Fruit fly (Drosophila melanogaster): Measurements from ENCODE around the gene Ir68a.
A peak's percentile ranks its signal among the peaks of the same experiment; 100 is the strongest.

Ir68a gene

DNA sequence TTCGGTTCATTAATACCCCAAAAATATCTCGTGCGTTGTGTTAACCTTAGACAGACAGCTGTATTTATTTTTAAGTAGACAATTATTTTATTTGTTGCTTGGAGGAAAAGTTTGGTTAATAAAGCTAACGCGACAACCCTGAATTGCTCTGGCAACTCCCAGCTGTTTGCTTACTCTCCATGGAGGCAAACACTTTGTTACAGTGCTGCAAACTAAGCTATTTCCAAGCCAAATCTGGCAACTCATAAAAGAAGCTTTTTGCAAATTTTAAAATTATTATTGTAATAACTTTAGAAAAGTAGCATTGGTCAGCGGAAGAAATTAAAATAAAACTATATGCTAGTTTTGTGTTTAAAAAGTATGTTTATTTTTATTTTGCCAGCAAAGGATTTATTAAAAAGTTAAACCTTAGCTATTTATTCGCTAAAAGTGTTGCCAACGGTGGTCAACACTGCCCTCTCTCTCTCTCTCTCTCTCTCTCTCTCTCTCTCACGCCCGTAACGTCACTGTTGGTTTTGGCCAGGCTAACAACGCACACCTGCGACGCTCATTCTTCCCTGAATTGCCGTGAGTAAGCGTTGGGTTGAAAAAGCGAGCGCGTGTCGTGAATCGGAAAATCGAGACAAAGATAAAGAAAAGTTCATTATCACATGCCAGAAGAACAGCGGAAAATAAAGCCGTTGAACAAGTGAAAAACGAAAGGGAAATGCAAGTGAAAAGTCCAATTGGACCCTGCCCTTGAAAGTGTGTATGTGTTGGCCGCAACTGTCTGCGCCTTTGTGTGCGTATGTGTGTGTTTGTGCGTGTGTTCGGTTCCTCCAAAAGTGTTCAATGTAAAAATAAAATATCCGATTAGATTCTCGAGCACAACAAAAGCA, 20.5 kb downstream of the Ir68a start (continued):
- TF ChIP-seq Ptx1 (GFP tag; IDR thresholded peaks at IDR 0.05) (peak; percentile 94), Kr (GFP tag; optimal IDR thresholded peaks at IDR 0.05) (no peak), schlank (tag; optimal IDR thresholded peaks at IDR 0.05) (peak; percentile 86), zfh1 (GFP tag; IDR thresholded peaks at IDR 0.05) (peak; percentile 94), CG6254 (GFP tag; optimal IDR thresholded peaks at IDR 0.05) (peak; percentile 81), CG13287 (GFP tag; IDR thresholded peaks at IDR 0.05; ENCODE audit: partially characterized antibody) (peak; percentile 36; the same call in 1 of the 2 replicates), sim (GFP tag; IDR thresholded peaks at IDR 0.05) (peak; percentile 85), CG8765 (GFP tag; IDR thresholded peaks at IDR 0.05) (peak; percentile 81), CG11696 (GFP tag; IDR thresholded peaks at IDR 0.05) (peak; percentile 92), scrt (GFP tag; optimal IDR thresholded peaks at IDR 0.05) (peak; percentile 75), CG14050 (GFP tag; IDR thresholded peaks at IDR 0.05) (peak; percentile 83), oc (tag; optimal IDR thresholded peaks at IDR 0.05) (peak; percentile 53), Sry-β (GFP tag; optimal IDR thresholded peaks at IDR 0.05) (peak; percentile 97), Meics (GFP tag; optimal IDR thresholded peaks at IDR 0.05) (peak; percentile 91), amos (GFP tag; IDR thresholded peaks at IDR 0.05; ENCODE audit: partially characterized antibody) (peak; percentile 23; the same call in 1 of the 2 replicates), CG13894 (tag; optimal IDR thresholded peaks at IDR 0.05) (peak; percentile 76), eve (GFP tag; optimal IDR thresholded peaks at IDR 0.05) (no peak), CG10654 (GFP tag; optimal IDR thresholded peaks at IDR 0.05) (peak; percentile 84), CG8359 (GFP tag; optimal IDR thresholded peaks at IDR 0.05; ENCODE audit: borderline replicate concordance) (peak; percentile 48), ems (GFP tag; optimal IDR thresholded peaks at IDR 0.05) (peak; percentile 92), Nf-YC (tag; optimal IDR thresholded peaks at IDR 0.05) (peak; percentile 50), CG16815 (GFP tag; optimal IDR thresholded peaks at IDR 0.05) (peak; percentile 74), CG11093 (GFP tag; IDR thresholded peaks at IDR 0.05) (peak; percentile 56; the same call in 1 of the 3 replicates), CG12942 (GFP tag; optimal IDR thresholded peaks at IDR 0.05) (peak; percentile 85), CkIIα-i1 (GFP tag; IDR thresholded peaks at IDR 0.05) (peak; percentile 67; the same call in 1 of the 2 replicates), slou (GFP tag; optimal IDR thresholded peaks at IDR 0.05) (peak; percentile 27), CG8089 (GFP tag; optimal IDR thresholded peaks at IDR 0.05) (peak; percentile 79), danr (GFP tag; IDR thresholded peaks at IDR 0.05) (peak; percentile 89), gfzf (GFP tag; optimal IDR thresholded peaks at IDR 0.05) (no peak), CG8944 (GFP tag; optimal IDR thresholded peaks at IDR 0.05) (peak; percentile 80), lola (GFP tag; optimal IDR thresholded peaks at IDR 0.05) (peak in 1 of 3 experiments; percentile 63), dan (GFP tag; IDR thresholded peaks at IDR 0.05) (no peak; the same call in 1 of the 2 replicates), zen2 (GFP tag; IDR thresholded peaks at IDR 0.05; ENCODE audit: partially characterized antibody) (no peak), org-1 (GFP tag; optimal IDR thresholded peaks at IDR 0.05) (peak; percentile 83), Dad (GFP tag; optimal IDR thresholded peaks at IDR 0.05) (peak; percentile 70), CG10543 (GFP tag; optimal IDR thresholded peaks at IDR 0.05) (peak; percentile 67), knrl (GFP tag; IDR thresholded peaks at IDR 0.05; ENCODE audit: partially characterized antibody) (no peak), CG34224 (GFP tag; IDR thresholded peaks at IDR 0.05; ENCODE audit: partially characterized antibody) (no peak), CG13296 (GFP tag; optimal IDR thresholded peaks at IDR 0.05) (peak; percentile 81), CG4707 (GFP tag; optimal IDR thresholded peaks at IDR 0.05) (peak; percentile 71), CG17568 (GFP tag; optimal IDR thresholded peaks at IDR 0.05) (peak; percentile 76), lab (GFP tag; optimal IDR thresholded peaks at IDR 0.05) (peak; percentile 97), MBD-R2 (GFP tag; IDR thresholded peaks at IDR 0.05) (peak; percentile 95), CG6765 (GFP tag; optimal IDR thresholded peaks at IDR 0.05) (peak; percentile 89), pnt (GFP tag; optimal IDR thresholded peaks at IDR 0.05) (peak; percentile 82), CG11085 (GFP tag; IDR thresholded peaks at IDR 0.05) (peak; percentile 90), ash1 (GFP tag; optimal IDR thresholded peaks at IDR 0.05) (peak; percentile 75)

Measured in whole organism, embryonic.